Fruit fly (Drosophila melanogaster): ENCODE results near the gene Hr78.

Hr78 gene

DNA sequence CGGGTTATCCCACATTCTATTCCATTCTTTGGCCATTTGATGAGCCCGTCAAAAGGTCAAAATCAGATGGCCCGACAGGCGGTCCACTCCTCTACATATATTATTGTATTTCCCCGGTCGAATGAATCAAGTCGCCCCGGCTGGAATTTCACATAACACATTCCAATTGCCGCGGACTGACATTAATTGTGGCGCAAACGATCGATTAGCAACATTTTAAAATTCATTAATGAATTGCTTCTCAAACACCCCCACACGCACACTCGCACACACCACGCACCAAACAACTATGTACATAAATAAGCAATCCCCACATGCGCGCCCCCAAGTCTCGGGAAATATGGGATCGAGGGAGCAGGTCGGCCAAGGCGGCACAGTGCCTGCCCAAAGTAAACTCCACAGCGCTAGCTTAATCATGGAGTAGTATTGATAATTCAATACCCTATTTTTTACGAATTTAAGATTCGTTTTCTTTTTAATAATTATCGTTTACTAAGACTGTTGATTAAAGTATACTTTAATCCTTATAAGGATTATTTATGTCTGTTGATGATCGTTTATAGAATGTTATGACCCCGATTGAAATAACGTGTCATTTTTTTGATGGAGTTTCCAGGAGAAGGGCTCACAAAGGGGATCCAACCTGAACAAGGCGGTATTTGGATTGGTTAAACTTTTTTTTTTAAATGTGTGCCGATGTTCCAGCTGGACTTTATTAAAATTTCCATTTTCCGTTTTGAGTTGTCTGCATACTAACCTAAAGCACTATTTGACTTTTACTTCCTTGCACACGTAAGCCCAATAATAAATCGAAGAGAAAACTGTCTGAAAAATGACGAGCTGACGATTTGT is 31.8 kb downstream of the Hr78 start:
- TF ChIP-seq Mnt (GFP tag; optimal IDR thresholded peaks at IDR 0.05) (no peak), CG7101 (tag; optimal IDR thresholded peaks at IDR 0.05) (no peak), Clk (GFP tag; optimal IDR thresholded peaks at IDR 0.05) (no peak), toe (GFP tag; optimal IDR thresholded peaks at IDR 0.05) (no peak), CG7045 (GFP tag; optimal IDR thresholded peaks at IDR 0.05) (no peak), Crg-1 (GFP tag; optimal IDR thresholded peaks at IDR 0.05) (no peak), CG5204 (GFP tag; optimal IDR thresholded peaks at IDR 0.05) (no peak), CG1620 (GFP tag; optimal IDR thresholded peaks at IDR 0.05) (no peak), CG12768 (GFP tag; optimal IDR thresholded peaks at IDR 0.05) (no peak), Hr96 (GFP tag; optimal IDR thresholded peaks at IDR 0.05) (no peak), CG33017 (tag; optimal IDR thresholded peaks at IDR 0.05) (no peak), kay (GFP tag; ENCODE audit: borderline replicate concordance) (no peak), CG14711 (tag; optimal IDR thresholded peaks at IDR 0.05) (no peak), CG11617 (GFP tag; optimal IDR thresholded peaks at IDR 0.05) (no peak), tj (GFP tag; optimal IDR thresholded peaks at IDR 0.05) (no peak), ovo (GFP tag; optimal IDR thresholded peaks at IDR 0.05) (no peak)

DNA sequence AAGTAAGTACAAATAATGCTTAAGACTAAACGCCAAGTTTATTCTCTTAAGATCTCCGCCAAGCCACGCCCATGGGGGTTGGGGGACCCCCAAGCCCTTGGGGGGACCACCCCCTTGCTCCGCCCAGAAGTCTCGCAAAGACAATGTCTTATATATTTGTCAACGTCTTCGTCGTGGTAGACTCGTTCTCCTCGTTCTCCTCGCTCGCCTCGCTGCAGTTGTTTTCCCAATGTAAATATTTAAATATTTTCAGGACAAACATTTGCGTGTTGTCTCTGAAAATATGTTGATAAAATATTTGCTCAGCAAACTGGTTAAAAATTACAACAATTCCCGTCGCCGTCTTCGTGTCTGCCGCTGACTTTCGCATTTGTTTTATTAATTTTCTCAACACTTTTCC is 33.1 kb downstream of the Hr78 start:
- TF ChIP-seq CG5204 (GFP tag; optimal IDR thresholded peaks at IDR 0.05) (no peak), kay (GFP tag; ENCODE audit: borderline replicate concordance) (no peak), CG33017 (tag; optimal IDR thresholded peaks at IDR 0.05) (no peak), Hr96 (GFP tag; optimal IDR thresholded peaks at IDR 0.05) (no peak), ovo (GFP tag; optimal IDR thresholded peaks at IDR 0.05) (no peak), cic (GFP tag; optimal IDR thresholded peaks at IDR 0.05) (no peak), CG7101 (tag; optimal IDR thresholded peaks at IDR 0.05) (no peak), CG12768 (GFP tag; optimal IDR thresholded peaks at IDR 0.05) (no peak), CG1620 (GFP tag; optimal IDR thresholded peaks at IDR 0.05) (no peak), Mnt (GFP tag; optimal IDR thresholded peaks at IDR 0.05) (no peak), Clk (GFP tag; optimal IDR thresholded peaks at IDR 0.05) (no peak), cnc (optimal IDR thresholded peaks at IDR 0.05) (no peak), CG7045 (GFP tag; optimal IDR thresholded peaks at IDR 0.05) (no peak), toe (GFP tag; optimal IDR thresholded peaks at IDR 0.05) (no peak)

DNA sequence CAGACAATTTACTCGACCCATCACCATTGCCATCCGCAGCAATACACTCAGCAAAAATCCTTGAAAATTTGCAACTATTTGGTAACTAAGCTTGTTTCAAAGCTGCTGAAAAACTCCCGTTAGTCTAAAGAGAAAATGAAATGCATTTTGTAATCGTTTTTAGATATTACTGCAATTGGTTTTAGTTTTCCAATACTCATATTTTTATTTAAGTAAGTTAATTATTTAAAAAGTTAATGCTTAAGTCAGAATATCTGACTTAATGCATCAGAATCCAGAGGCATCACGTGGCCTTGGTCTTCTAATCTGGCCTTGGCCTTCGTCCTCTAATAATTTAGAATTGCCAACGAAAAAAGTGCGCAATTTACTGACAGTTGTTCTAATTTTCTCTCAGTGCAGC is 34.4 kb downstream of the Hr78 start:
- TF ChIP-seq kay (GFP tag; ENCODE audit: borderline replicate concordance) = no peak
- TF ChIP-seq CG1620 (GFP tag; optimal IDR thresholded peaks at IDR 0.05) = no peak
- TF ChIP-seq Hr96 (GFP tag; optimal IDR thresholded peaks at IDR 0.05) = no peak
- no peak for TF ChIP-seq CG33017 (tag; optimal IDR thresholded peaks at IDR 0.05)
- TF ChIP-seq CG11617 (GFP tag; optimal IDR thresholded peaks at IDR 0.05) = no peak
- no peak for TF ChIP-seq Clk (GFP tag; optimal IDR thresholded peaks at IDR 0.05)
- no peak for TF ChIP-seq Crg-1 (GFP tag; optimal IDR thresholded peaks at IDR 0.05)
- TF ChIP-seq cic (GFP tag; optimal IDR thresholded peaks at IDR 0.05) = no peak
- TF ChIP-seq pad (GFP tag; optimal IDR thresholded peaks at IDR 0.05) = no peak
- no peak for TF ChIP-seq CG7045 (GFP tag; optimal IDR thresholded peaks at IDR 0.05)
- TF ChIP-seq bab1 (GFP tag; optimal IDR thresholded peaks at IDR 0.05) = no peak
- no peak for TF ChIP-seq CG12768 (GFP tag; optimal IDR thresholded peaks at IDR 0.05)
- TF ChIP-seq tj (GFP tag; optimal IDR thresholded peaks at IDR 0.05) = no peak
- TF ChIP-seq CG5204 (GFP tag; optimal IDR thresholded peaks at IDR 0.05) = no peak
- TF ChIP-seq CG7101 (tag; optimal IDR thresholded peaks at IDR 0.05) = no peak
- TF ChIP-seq CG14711 (tag; optimal IDR thresholded peaks at IDR 0.05) = no peak
- TF ChIP-seq cnc (optimal IDR thresholded peaks at IDR 0.05) = no peak
- TF ChIP-seq Mnt (GFP tag; optimal IDR thresholded peaks at IDR 0.05) = no peak
- no peak for TF ChIP-seq toe (GFP tag; optimal IDR thresholded peaks at IDR 0.05)

DNA sequence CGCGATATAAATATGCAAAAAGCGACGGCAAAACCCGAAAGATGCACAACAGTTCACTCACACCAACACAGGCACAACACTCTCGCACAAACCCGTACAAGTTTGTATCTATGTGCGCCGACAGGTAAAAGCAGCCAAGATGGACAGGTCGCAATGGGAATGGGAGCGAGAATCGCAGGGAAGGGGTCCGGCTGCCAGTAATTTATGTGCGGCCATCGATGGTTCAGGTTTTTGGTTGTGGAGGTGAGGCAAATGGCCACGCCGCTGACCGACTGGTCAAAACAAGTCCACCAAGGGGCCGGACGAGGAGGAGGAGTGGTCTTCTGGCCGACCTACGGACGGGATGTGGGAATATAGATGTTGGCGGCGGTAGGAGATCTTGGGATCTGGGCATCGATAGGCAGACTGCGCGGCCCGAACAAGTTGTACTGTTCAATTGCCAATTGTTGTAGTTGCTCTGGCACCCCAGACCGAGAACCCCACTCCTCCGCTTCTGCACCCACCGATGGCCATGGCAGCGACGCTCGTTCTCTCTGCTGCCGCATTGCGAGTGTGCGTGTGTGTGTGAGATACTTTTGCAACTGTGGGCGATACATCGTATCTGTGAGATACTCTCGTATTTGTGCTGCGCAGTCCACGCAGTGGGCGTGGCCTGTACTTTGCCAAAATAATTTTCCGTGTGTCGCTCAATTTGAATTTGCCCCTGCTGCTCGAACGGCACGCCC is 37.0 kb downstream of the Hr78 start:
- TF ChIP-seq Hr96 (GFP tag; optimal IDR thresholded peaks at IDR 0.05) (no peak), Mnt (GFP tag; optimal IDR thresholded peaks at IDR 0.05) (no peak)

- TF ChIP-seq toe (GFP tag; optimal IDR thresholded peaks at IDR 0.05) = no peak
- no peak for TF ChIP-seq kay (GFP tag; ENCODE audit: borderline replicate concordance)
- no peak for TF ChIP-seq CG14711 (tag; optimal IDR thresholded peaks at IDR 0.05)
- TF ChIP-seq CG11617 (GFP tag; optimal IDR thresholded peaks at IDR 0.05) = no peak
- no peak for TF ChIP-seq Hr96 (GFP tag; optimal IDR thresholded peaks at IDR 0.05)
- no peak for TF ChIP-seq ovo (GFP tag; optimal IDR thresholded peaks at IDR 0.05)
- TF ChIP-seq CG33017 (tag; optimal IDR thresholded peaks at IDR 0.05) = no peak
- no peak for TF ChIP-seq cnc (optimal IDR thresholded peaks at IDR 0.05)
- TF ChIP-seq bab1 (GFP tag; optimal IDR thresholded peaks at IDR 0.05) = no peak
- TF ChIP-seq CG7045 (GFP tag; optimal IDR thresholded peaks at IDR 0.05) = no peak
- TF ChIP-seq Clk (GFP tag; optimal IDR thresholded peaks at IDR 0.05) = no peak
- no peak for TF ChIP-seq CG7101 (tag; optimal IDR thresholded peaks at IDR 0.05)
- no peak for TF ChIP-seq cic (GFP tag; optimal IDR thresholded peaks at IDR 0.05)
- no peak for TF ChIP-seq Crg-1 (GFP tag; optimal IDR thresholded peaks at IDR 0.05)
- no peak for TF ChIP-seq CG12768 (GFP tag; optimal IDR thresholded peaks at IDR 0.05)
Observed at dm6 chr3L:21458736-21459135, 38.6 kb downstream of the Hr78 start.

DNA sequence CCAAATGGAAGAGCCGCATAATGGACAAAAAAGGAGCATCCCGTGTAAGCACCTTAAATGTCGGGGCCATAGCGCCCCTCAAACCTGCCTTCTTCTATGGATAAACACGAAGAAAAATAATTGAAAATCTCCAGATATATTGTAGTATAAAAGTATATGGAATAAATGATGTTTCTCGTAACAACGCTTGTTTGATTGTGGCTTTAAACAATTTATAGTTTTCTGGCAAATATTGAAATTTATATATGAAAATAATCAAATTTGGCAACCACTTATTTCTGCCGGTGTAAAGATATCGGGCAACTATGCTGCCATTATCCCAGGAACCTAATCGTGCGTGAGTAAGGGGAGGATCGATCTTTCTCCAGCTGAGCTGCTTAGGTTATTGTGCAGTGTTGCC is 42.1 kb downstream of the Hr78 start:
- no peak for TF ChIP-seq bab1 (GFP tag; optimal IDR thresholded peaks at IDR 0.05)
- TF ChIP-seq CG33017 (tag; optimal IDR thresholded peaks at IDR 0.05) = no peak
- no peak for TF ChIP-seq ovo (GFP tag; optimal IDR thresholded peaks at IDR 0.05)
- TF ChIP-seq CG5204 (GFP tag; optimal IDR thresholded peaks at IDR 0.05) = no peak
- no peak for TF ChIP-seq Mnt (GFP tag; optimal IDR thresholded peaks at IDR 0.05)
- no peak for TF ChIP-seq CG1620 (GFP tag; optimal IDR thresholded peaks at IDR 0.05)
- no peak for TF ChIP-seq Crg-1 (GFP tag; optimal IDR thresholded peaks at IDR 0.05)

All from whole organism, adult.